Fruit fly (Drosophila melanogaster) whole organism, wandering third instar larva: ENCODE results near the gene CG46459.

Source experiments
- Abd-B ChIP-seq: fragments of >200 bp; optimal IDR thresholded peaks from 2 replicates; lab custom pipeline; 2017; ENCODE audit warnings: missing biosample characterization, missing genetic modification characterization
- CG32264 ChIP-seq: fragments of 200-800 bp; sonication (Bioruptor generic); optimal IDR thresholded peaks from 2 replicates; lab custom pipeline; 2016; ENCODE audit warnings: missing biosample characterization, missing genetic modification characterization
- Dfd ChIP-seq: fragments of >200 bp; optimal IDR thresholded peaks from 2 replicates; lab custom pipeline; 2017; ENCODE audit warnings: missing biosample characterization, missing genetic modification characterization
- Dif ChIP-seq: fragments of 200-275, 200-300 bp; sonication (Bioruptor generic); optimal IDR thresholded peaks from 2 replicates; lab custom pipeline; 2018; ENCODE audit warnings: missing biosample characterization, missing genetic modification characterization; ENCODE audit not compliant: partially characterized antibody
- GATAd ChIP-seq: sonication (Bioruptor generic); optimal IDR thresholded peaks from 2 replicates; lab custom pipeline; 2016; ENCODE audit warnings: missing biosample characterization, missing genetic modification characterization
- Hnf4 ChIP-seq: fragments of 200-800 bp; sonication (Bioruptor generic); optimal IDR thresholded peaks from 2 replicates; lab custom pipeline; 2016; ENCODE audit warnings: missing biosample characterization, mild to moderate bottlenecking, missing genetic modification characterization
- Hr78 ChIP-seq: fragments of >200 bp; optimal IDR thresholded peaks from 2 replicates; lab custom pipeline; 2017; ENCODE audit warnings: missing biosample characterization, missing genetic modification characterization
- Jra ChIP-seq: sonication (Bioruptor generic); optimal IDR thresholded peaks from 2 replicates; lab custom pipeline; 2016; ENCODE audit warnings: missing biosample characterization, missing genetic modification characterization
- Mio ChIP-seq: sonication (Bioruptor generic); optimal IDR thresholded peaks from 2 replicates; lab custom pipeline; 2016; ENCODE audit warnings: missing biosample characterization, missing genetic modification characterization
- Myc ChIP-seq: fragments of >200 bp; optimal IDR thresholded peaks from 2 replicates; lab custom pipeline; 2017
- N ChIP-seq: fragments of >200 bp; optimal IDR thresholded peaks from 2 replicates; lab custom pipeline; 2018; ENCODE audit warnings: missing biosample characterization, missing external identifiers, missing genetic modification characterization
- OdsH ChIP-seq: fragments of 200-800 bp; sonication (Bioruptor generic); optimal IDR thresholded peaks from 2 replicates; lab custom pipeline; 2016; ENCODE audit warnings: missing biosample characterization, mild to moderate bottlenecking, missing genetic modification characterization
- Rel ChIP-seq, 2 experiments: fragments of 200-800 bp; sonication (Bioruptor generic) in 1 of 2; optimal IDR thresholded peaks; 2 replicates in 1 of 2; 3 replicates in 1 of 2; lab custom pipeline; 2016 to 2019; ENCODE audit warnings: mild to moderate bottlenecking in 2 of 2, missing biosample characterization in 2 of 2, missing genetic modification characterization in 2 of 2, moderate library complexity in 1 of 2
- Sp1 ChIP-seq: fragments of 200-800 bp; sonication (Bioruptor generic); optimal IDR thresholded peaks from 3 replicates; lab custom pipeline; 2019; ENCODE audit warnings: missing biosample characterization, mild to moderate bottlenecking, missing genetic modification characterization, moderate library complexity
- br ChIP-seq: fragments of 200-800 bp; sonication (Bioruptor generic); optimal IDR thresholded peaks from 2 replicates; lab custom pipeline; 2016; ENCODE audit warnings: missing biosample characterization, missing genetic modification characterization
- brk ChIP-seq: fragments of 200-800 bp; sonication (Bioruptor generic); optimal IDR thresholded peaks from 2 replicates; lab custom pipeline; 2016; ENCODE audit warnings: missing biosample characterization, mild to moderate bottlenecking, missing genetic modification characterization
- dl ChIP-seq, 2 experiments: fragments of 175-275, 200-275 bp in 1 of 2; fragments of 200-275 bp in 1 of 2; sonication (Bioruptor generic); optimal IDR thresholded peaks; lab custom pipeline; 2018; ENCODE audit warnings: mild to moderate bottlenecking in 2 of 2, missing biosample characterization in 2 of 2, missing genetic modification characterization in 2 of 2, moderate library complexity in 2 of 2; ENCODE audit not compliant: partially characterized antibody in 2 of 2, insufficient read depth in 1 of 2
- dsf ChIP-seq: sonication (Bioruptor generic); optimal IDR thresholded peaks from 2 replicates; lab custom pipeline; 2016; ENCODE audit warnings: missing biosample characterization, missing genetic modification characterization, borderline replicate concordance
- ey ChIP-seq: fragments of 200-800 bp; sonication (Bioruptor generic); optimal IDR thresholded peaks from 2 replicates; lab custom pipeline; 2016; ENCODE audit warnings: missing biosample characterization, missing genetic modification characterization
- foxo ChIP-seq, 2 experiments: fragments of 200-800 bp; sonication (Bioruptor generic); optimal IDR thresholded peaks; 2 replicates in 1 of 2; 3 replicates in 1 of 2; lab custom pipeline; 2016 to 2017; ENCODE audit warnings: missing biosample characterization in 2 of 2, missing genetic modification characterization in 2 of 2
- h ChIP-seq: fragments of 200-800 bp; sonication (Bioruptor generic); optimal IDR thresholded peaks from 3 replicates; lab custom pipeline; 2016; ENCODE audit warnings: missing biosample characterization, mild to moderate bottlenecking, missing genetic modification characterization
- jim ChIP-seq: fragments of 175-275, 200-325 bp; sonication (Bioruptor generic); optimal IDR thresholded peaks from 2 replicates; lab custom pipeline; 2016; ENCODE audit warnings: missing biosample characterization, mild to moderate bottlenecking, missing genetic modification characterization
- lola ChIP-seq: fragments of >200 bp; optimal IDR thresholded peaks from 2 replicates; lab custom pipeline; 2017; ENCODE audit warnings: missing biosample characterization, missing genetic modification characterization
- psq ChIP-seq: fragments of 200-800 bp; sonication (Bioruptor generic); optimal IDR thresholded peaks from 3 replicates; lab custom pipeline; 2017; ENCODE audit warnings: missing biosample characterization, mild to moderate bottlenecking, missing genetic modification characterization, moderate library complexity
- sage ChIP-seq: fragments of 200-800 bp; sonication (Bioruptor generic); optimal IDR thresholded peaks from 2 replicates; lab custom pipeline; 2016; ENCODE audit warnings: missing biosample characterization, mild to moderate bottlenecking, missing genetic modification characterization
- sv ChIP-seq: fragments of 200-800 bp; sonication (Bioruptor generic); optimal IDR thresholded peaks from 3 replicates; lab custom pipeline; 2016; ENCODE audit warnings: missing biosample characterization, missing genetic modification characterization
- tai ChIP-seq: sonication (Bioruptor generic); optimal IDR thresholded peaks from 2 replicates; lab custom pipeline; 2016; ENCODE audit warnings: missing biosample characterization, missing genetic modification characterization
- usp ChIP-seq: fragments of >200 bp; optimal IDR thresholded peaks from 2 replicates; lab custom pipeline; 2017; ENCODE audit warnings: missing biosample characterization, missing genetic modification characterization

Gene CG46459

DNA sequence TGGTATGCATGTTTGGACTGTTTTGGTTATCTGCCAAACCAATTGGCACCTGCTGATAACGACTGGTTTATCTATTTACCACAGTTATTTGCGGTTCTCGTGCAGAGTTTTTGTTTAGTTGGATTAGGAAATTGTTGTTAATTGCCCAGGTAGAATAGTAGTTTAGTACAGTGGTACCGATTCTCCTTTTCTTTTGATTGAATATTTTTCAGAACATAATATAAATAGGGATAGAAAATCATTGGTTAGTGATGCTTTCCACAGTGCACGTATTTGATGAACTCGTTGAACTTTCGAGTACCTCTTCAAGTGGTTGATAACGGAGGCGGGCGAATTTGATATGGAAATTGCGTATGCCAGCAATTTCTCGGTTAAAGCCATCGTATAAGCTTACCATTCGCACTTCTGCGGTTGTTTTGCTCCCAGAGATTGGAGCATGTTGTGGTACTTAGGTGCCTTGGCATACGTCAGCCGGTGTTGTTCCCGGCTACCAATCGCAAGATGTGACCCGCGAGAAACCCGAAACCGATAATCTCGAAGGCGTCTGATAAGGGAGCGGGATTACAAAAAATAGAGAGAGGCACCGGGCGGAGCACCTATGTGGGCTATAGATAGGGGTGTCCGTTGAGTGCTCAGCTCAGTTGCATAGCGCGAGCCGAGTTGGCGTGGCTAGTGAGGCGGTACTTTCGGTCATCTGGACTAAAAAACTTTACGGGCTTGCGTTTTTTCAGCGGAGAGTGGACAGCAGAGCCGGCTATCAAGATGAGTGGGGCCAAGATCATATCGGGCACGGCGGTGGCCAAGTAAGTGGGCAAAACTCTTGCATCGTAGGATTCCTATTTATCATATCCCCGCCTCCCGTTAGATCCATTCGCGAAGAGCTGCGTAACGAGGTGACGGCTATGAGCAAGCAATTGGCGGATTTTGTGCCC lies 2.8 kb downstream of the CG46459 start:
- TF ChIP-seq Hnf4 (GFP tag; lab: Kevin White, UChicago), result no peak
- peak; percentile 44 for TF ChIP-seq Dif (GFP tag; lab: Kevin White, UChicago)
- no peak for TF ChIP-seq Rel (GFP tag; optimal IDR thresholded peaks at IDR 0.05; lab: Kevin White, UChicago)
- peak; percentile 95 for TF ChIP-seq Rel (tag; optimal IDR thresholded peaks at IDR 0.05; lab: Kevin White, UChicago)
- TF ChIP-seq foxo (GFP tag; optimal IDR thresholded peaks at IDR 0.05; lab: Kevin White, UChicago), result peak in 1 of 2 experiments; percentile 5

DNA sequence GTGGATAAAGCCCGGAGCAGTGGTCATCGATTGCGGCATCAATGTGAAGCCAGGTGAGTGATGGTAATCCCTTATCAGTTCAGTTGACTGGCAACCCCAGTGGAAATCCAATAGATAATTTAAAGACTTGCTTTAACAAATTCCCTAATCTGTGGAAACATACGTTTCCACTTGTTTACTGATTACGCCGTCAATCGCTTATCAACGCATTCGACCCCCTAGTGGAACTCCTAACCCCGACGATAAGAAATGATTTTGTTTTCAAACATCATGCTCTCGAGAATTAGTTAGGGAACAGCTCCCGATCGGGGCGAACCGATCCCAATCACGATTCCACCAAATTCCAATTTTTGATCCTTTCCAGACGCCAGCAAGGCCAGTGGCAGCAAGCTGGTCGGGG lies 4.2 kb downstream of the CG46459 start:
- TF ChIP-seq Hnf4 (GFP tag; lab: Kevin White, UChicago) (no peak), CG32264 (GFP tag; lab: Kevin White, UChicago) (no peak), Abd-B (no peak), N (GFP tag; lab: Kevin White, UChicago) (no peak), brk (no peak), OdsH (GFP tag; lab: Kevin White, UChicago) (no peak)

DNA sequence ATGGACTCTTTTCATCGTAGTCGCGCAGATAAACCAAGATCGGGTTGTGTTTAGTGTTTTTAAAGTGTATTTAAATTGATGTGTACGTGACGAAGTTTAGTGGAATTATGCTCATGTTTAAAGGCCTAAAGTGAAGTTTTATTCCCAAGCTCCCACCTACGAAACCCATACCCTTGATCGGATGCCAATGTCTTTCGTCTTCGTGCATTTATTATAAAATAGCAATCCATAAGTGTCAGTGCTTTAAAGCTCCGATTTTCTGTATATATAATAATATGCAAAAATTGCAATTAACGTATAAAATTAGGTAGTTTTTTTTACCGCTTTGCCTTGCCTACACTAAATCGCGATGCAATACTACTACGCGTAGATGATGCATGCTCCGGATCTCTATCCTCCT lies 8.5 kb downstream of the CG46459 start, which contains the start of gene CG31391:
Gene CG31391 (minus strand): TSS at position 101 of the 400 bp plus-strand sequence.
- no peak for TF ChIP-seq jim (GFP tag; lab: Kevin White, UChicago)
- TF ChIP-seq br (GFP tag; lab: Kevin White, UChicago), result no peak
- no peak for TF ChIP-seq lola (GFP tag; lab: Kevin White, UChicago)
- TF ChIP-seq sage (GFP tag; lab: Kevin White, UChicago), result no peak
- TF ChIP-seq ey (GFP tag; lab: Kevin White, UChicago), result no peak
- no peak for TF ChIP-seq Abd-B
- no peak for TF ChIP-seq CG32264 (GFP tag; lab: Kevin White, UChicago)
- no peak for TF ChIP-seq Mio
- no peak for TF ChIP-seq Dif (GFP tag; lab: Kevin White, UChicago)
- TF ChIP-seq Myc, result no peak
- TF ChIP-seq sv (GFP tag; lab: Kevin White, UChicago), result no peak
- TF ChIP-seq foxo (GFP tag; optimal IDR thresholded peaks at IDR 0.05; lab: Kevin White, UChicago), result no peak
- no peak for TF ChIP-seq Sp1 (GFP tag; lab: Kevin White, UChicago)

DNA sequence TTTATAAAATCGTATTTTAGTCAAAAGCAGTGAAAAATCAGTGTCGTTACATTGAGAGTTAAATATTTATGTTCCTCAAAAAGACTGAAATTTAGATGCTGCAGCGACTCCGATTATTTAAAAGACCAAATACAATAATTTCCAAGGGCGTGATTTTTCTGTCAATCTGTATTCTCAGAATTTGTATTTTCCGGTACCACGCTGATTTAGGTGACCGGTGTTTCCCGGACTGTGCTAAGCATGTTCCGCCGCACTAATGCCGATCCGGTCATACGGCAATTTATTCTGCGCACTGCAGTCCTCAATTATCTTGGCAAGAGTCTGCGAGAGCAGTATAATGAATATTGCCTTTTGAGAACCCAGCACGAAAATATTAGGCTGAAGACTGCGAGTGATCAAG lies 10.3 kb downstream of the CG46459 start, which contains the start of the genes CG31467 and CG14684:
Gene CG31467 (minus strand): TSS at position 101 of the 400 bp plus-strand sequence.
Gene CG14684 (plus strand): TSS at position 212 of the 400 bp plus-strand sequence.
- TF ChIP-seq jim (GFP tag; lab: Kevin White, UChicago) (no peak), Abd-B (no peak), ey (GFP tag; lab: Kevin White, UChicago) (no peak), Myc (no peak), h (no peak), Hr78 (GFP tag; lab: Kevin White, UChicago) (no peak), sage (GFP tag; lab: Kevin White, UChicago) (no peak), Hnf4 (GFP tag; lab: Kevin White, UChicago) (no peak), GATAd (GFP tag; lab: Kevin White, UChicago) (no peak), N (GFP tag; lab: Kevin White, UChicago) (no peak), Dif (GFP tag; lab: Kevin White, UChicago) (no peak)

DNA sequence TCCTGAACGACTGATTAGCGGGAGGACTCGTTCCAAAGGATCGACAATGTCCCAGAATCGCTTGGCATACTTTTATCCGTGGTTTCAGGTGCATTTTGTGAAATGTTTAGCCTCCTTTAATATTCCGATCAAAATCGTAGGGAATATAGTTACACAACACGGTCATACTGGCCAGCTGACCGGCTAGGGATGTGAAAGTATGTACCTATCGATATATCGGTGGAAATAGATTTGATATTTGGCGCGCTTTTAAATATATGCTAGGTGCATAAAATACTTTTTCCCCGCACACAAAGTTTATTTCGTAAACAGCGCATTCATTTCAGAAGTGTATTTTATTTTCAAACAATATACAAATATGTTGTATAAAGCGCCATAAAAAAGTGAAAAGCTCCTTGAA lies 11.7 kb downstream of the CG46459 start, which contains the start of gene CG31278:
Gene CG31278 (minus strand): TSS at position 172 of the 400 bp plus-strand sequence.
- TF ChIP-seq Mio, result no peak
- TF ChIP-seq tai (GFP tag; lab: Kevin White, UChicago), result no peak
- no peak for TF ChIP-seq usp (GFP tag; lab: Kevin White, UChicago)
- no peak for TF ChIP-seq sage (GFP tag; lab: Kevin White, UChicago)
- TF ChIP-seq sv (GFP tag; lab: Kevin White, UChicago), result no peak
- TF ChIP-seq lola (GFP tag; lab: Kevin White, UChicago), result no peak
- no peak for TF ChIP-seq Jra (GFP tag; lab: Kevin White, UChicago)
- TF ChIP-seq CG32264 (GFP tag; lab: Kevin White, UChicago), result no peak
- no peak for TF ChIP-seq Hnf4 (GFP tag; lab: Kevin White, UChicago)
- no peak for TF ChIP-seq Dfd (GFP tag; lab: Kevin White, UChicago)
- no peak for TF ChIP-seq foxo (GFP tag; optimal IDR thresholded peaks at IDR 0.05; lab: Kevin White, UChicago)
- TF ChIP-seq psq (GFP tag; lab: Kevin White, UChicago), result no peak
- TF ChIP-seq h, result no peak
- TF ChIP-seq dl (GFP tag; optimal IDR thresholded peaks at IDR 0.05; lab: Kevin White, UChicago; ENCODE audit: insufficient read depth in 1 of 2, partially characterized antibody in 2 of 2), result no peak
- no peak for TF ChIP-seq dsf (GFP tag; lab: Kevin White, UChicago)
